Worm (Caenorhabditis elegans) whole organism, mixed stage, embryonic: ENCODE data around the gene Y43D4A.1.

Experiments used
- blmp-1 ChIP-seq: fragments of 150-350 bp; optimal IDR thresholded peaks from 2 replicates; lab custom pipeline; 2014; ENCODE audit warnings: missing biosample characterization, missing genetic modification characterization
- ceh-39 ChIP-seq: fragments of 150-350 bp; optimal IDR thresholded peaks from 2 replicates; lab custom pipeline; 2014; ENCODE audit warnings: missing biosample characterization, missing genetic modification characterization
- ces-1 ChIP-seq: fragments of 150-350 bp; optimal IDR thresholded peaks from 2 replicates; lab custom pipeline; 2014; ENCODE audit warnings: missing biosample characterization, missing genetic modification reagents, missing genetic modification characterization
- elt-1 ChIP-seq: sonication (generic microtip); optimal IDR thresholded peaks from 2 replicates; lab custom pipeline; 2017; ENCODE audit warnings: missing genetic modification characterization, mild to moderate bottlenecking, missing compliant biosample characterization, antibody characterized with exemption, moderate library complexity, borderline replicate concordance; ENCODE audit not compliant: insufficient read depth
- lsy-2 ChIP-seq: fragments of 150-350 bp; optimal IDR thresholded peaks from 2 replicates; lab custom pipeline; 2014; ENCODE audit warnings: missing biosample characterization, missing genetic modification characterization
- nhr-28 ChIP-seq: fragments of 150-350 bp; optimal IDR thresholded peaks from 2 replicates; lab custom pipeline; 2014; ENCODE audit warnings: missing biosample characterization, missing genetic modification characterization
- snpc-4 ChIP-seq: fragments of 150-350 bp; optimal IDR thresholded peaks from 2 replicates; lab custom pipeline; 2014; ENCODE audit warnings: missing biosample characterization, missing genetic modification characterization
- sptf-1 ChIP-seq: sonication (generic microtip); optimal IDR thresholded peaks from 2 replicates; lab custom pipeline; 2017; ENCODE audit warnings: mild to moderate bottlenecking, missing genetic modification characterization, moderate library complexity, missing compliant biosample characterization
- unc-62 ChIP-seq: fragments of 150-350 bp; optimal IDR thresholded peaks from 2 replicates; lab custom pipeline; 2014; ENCODE audit warnings: missing biosample characterization, missing genetic modification reagents, missing genetic modification characterization

DNA sequence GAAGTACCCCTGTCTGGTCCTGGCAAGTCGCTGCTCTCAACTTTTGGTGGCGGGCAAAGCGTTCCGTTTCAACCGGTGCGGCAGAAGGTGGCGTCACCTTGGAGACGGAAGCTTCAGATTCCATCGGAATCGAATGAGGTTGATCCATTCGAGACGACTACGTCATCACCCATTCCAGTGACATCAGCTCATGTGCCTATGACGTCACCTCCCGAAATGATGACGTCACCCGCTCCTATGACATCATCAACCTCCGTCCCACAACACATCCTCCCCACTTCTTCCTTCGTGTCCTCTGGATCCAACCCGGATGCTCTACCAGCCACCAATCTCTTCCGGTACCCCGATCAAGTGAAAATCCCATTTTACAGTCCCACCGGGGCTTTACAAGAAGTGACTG is 33.3 kb downstream of the Y43D4A.1 start:
- no peak for TF ChIP-seq ceh-39 (tag; lab: Kevin White, UChicago)
- TF ChIP-seq elt-1 (tag; lab: Kevin White, UChicago), result no peak
- no peak for TF ChIP-seq ces-1 (GFP tag; lab: Kevin White, UChicago)
- TF ChIP-seq sptf-1 (tag; lab: Kevin White, UChicago), result no peak
- no peak for TF ChIP-seq blmp-1 (tag; lab: Kevin White, UChicago)
- no peak for TF ChIP-seq snpc-4 (tag; lab: Kevin White, UChicago)
- TF ChIP-seq lsy-2 (tag; lab: Kevin White, UChicago), result no peak
- TF ChIP-seq unc-62, result no peak
- TF ChIP-seq nhr-28 (tag; lab: Kevin White, UChicago), result no peak
